Fruit fly (Drosophila melanogaster) whole organism, embryonic: ENCODE results near the gene dnc.

Experiments
- CG2129 ChIP-seq: fragments of 200-800 bp; sonication (Bioruptor generic); IDR thresholded peaks from 2 replicates; pipeline ENCODE4 v1.3.6; 2022; ENCODE audit warnings: missing biosample characterization, missing genetic modification characterization; ENCODE audit not compliant: partially characterized antibody
- CG5245 ChIP-seq: fragments of 200-800 bp; sonication (Bioruptor generic); optimal IDR thresholded peaks from 3 replicates; lab custom pipeline; 2016; ENCODE audit warnings: missing biosample characterization, missing genetic modification characterization
- kni ChIP-seq: fragments of 200-800 bp; sonication (Bioruptor generic); optimal IDR thresholded peaks from 3 replicates; lab custom pipeline; 2017; ENCODE audit warnings: mild to moderate bottlenecking, missing biosample characterization, missing genetic modification reagents, missing genetic modification characterization

- TF ChIP-seq kni (GFP tag; lab: Kevin White, UChicago) = no peak
- no peak for TF ChIP-seq CG5245 (GFP tag; lab: Kevin White, UChicago)
- no peak for TF ChIP-seq CG2129 (GFP tag; lab: Robert Waterston, UW)
Observed at dm6 chrX:3233683-3234082, 57.4 kb downstream of the dnc start.
